Worm (Caenorhabditis elegans): ENCODE results near the gene ssq-2.

The ssq-2 gene

DNA sequence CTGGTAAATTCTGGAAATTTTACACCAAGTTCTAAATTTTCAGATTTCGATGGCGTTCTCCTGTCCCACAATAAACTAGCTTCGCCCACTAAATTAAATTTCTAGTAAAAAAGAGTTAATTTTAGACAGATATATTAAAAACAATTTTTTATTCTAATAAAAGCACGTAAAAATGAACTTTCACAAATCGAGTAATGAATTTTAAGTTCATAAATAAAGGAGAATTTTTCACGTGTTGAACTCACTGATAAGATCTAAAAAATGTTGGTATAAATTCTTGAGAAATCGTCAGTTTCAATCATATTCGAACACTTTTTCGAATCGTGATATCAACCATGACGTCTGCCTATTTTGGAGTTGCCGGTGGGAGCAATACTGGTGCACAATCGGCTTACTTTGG is at the start of gene ssq-2:
Gene ssq-2 (plus strand): TSS at position 301 of the 400 bp plus-strand sequence.
- TF ChIP-seq nhr-12 (tag; optimal IDR thresholded peaks at IDR 0.05) = no peak
- no peak for TF ChIP-seq nhr-2 (tag; optimal IDR thresholded peaks at IDR 0.05)
- no peak for TF ChIP-seq lin-13 (tag; optimal IDR thresholded peaks at IDR 0.05)
- no peak for TF ChIP-seq lin-32 (GFP tag; optimal IDR thresholded peaks at IDR 0.05)
- TF ChIP-seq cnd-1 (tag; optimal IDR thresholded peaks at IDR 0.05) = no peak
- no peak for TF ChIP-seq mep-1 (tag; optimal IDR thresholded peaks at IDR 0.05)
- no peak for TF ChIP-seq ceh-43 (GFP tag; optimal IDR thresholded peaks at IDR 0.05)
- TF ChIP-seq elt-3 (tag; optimal IDR thresholded peaks at IDR 0.05) = no peak
- TF ChIP-seq ces-1 (GFP tag; optimal IDR thresholded peaks at IDR 0.05) = no peak
- TF ChIP-seq lsy-2 (tag; optimal IDR thresholded peaks at IDR 0.05) = no peak
- no peak for TF ChIP-seq sem-2 (GFP tag; optimal IDR thresholded peaks at IDR 0.05)
- TF ChIP-seq unc-120 (tag; optimal IDR thresholded peaks at IDR 0.05; ENCODE audit: poor library complexity, severe bottlenecking) = no peak
- TF ChIP-seq pha-4 (tag; optimal IDR thresholded peaks at IDR 0.05) = no peak
- no peak for TF ChIP-seq blmp-1 (tag; optimal IDR thresholded peaks at IDR 0.05)
- TF ChIP-seq sptf-1 (tag; optimal IDR thresholded peaks at IDR 0.05) = no peak

ce11 chrIV:4953887-4954286 is 42.1 kb upstream of the ssq-2 start, which contains the start of gene str-163:
str-163 (plus strand) TSS chrIV:4954187.
- TF ChIP-seq zip-8 (tag; optimal IDR thresholded peaks at IDR 0.05) = no peak
- no peak for TF ChIP-seq nhr-237 (tag; optimal IDR thresholded peaks at IDR 0.05)
- TF ChIP-seq nhr-76 (tag; optimal IDR thresholded peaks at IDR 0.05) = no peak

ce11 chrIV:4960623-4961022 is 35.3 kb upstream of the ssq-2 start, which contains the start of gene str-164:
str-164 (plus strand) TSS chrIV:4960735.
- TF ChIP-seq lin-32 (GFP tag; optimal IDR thresholded peaks at IDR 0.05) (no peak), lin-13 (tag; optimal IDR thresholded peaks at IDR 0.05) (no peak), tbx-8 (GFP tag; optimal IDR thresholded peaks at IDR 0.05) (no peak), mab-5 (tag; optimal IDR thresholded peaks at IDR 0.05) (no peak), mep-1 (tag; optimal IDR thresholded peaks at IDR 0.05) (no peak), elt-1 (tag; optimal IDR thresholded peaks at IDR 0.05; ENCODE audit: borderline replicate concordance, insufficient read depth) (no peak), unc-39 (tag; optimal IDR thresholded peaks at IDR 0.05) (no peak), mls-2 (tag; optimal IDR thresholded peaks at IDR 0.05) (no peak), ztf-11 (tag; optimal IDR thresholded peaks at IDR 0.05) (no peak), zip-8 (tag; optimal IDR thresholded peaks at IDR 0.05) (no peak), unc-120 (tag; optimal IDR thresholded peaks at IDR 0.05; ENCODE audit: poor library complexity, severe bottlenecking) (no peak)

DNA sequence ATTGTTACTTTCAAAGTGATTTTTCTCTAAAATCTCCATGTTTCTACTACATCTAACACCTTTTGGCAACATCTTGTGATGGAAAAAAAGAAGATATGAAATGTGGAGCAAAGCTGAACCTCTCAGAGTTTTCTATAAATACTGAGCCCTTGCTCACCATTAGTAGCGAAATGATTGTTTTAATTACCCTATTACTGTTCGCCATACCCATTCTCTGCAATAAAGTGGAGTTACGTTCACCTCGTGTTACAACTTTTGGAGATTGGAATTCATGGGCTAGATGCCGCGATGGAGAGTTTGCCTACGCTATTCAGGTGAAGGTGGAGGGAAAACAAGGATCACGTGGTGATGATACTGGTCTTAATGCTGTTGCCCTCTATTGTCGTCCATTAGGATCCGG is 32.1 kb upstream of the ssq-2 start, which contains the start of gene txt-3:
Gene txt-3 (plus strand): TSS at position 125 of the 400 bp plus-strand sequence.
- TF ChIP-seq blmp-1 (tag; optimal IDR thresholded peaks at IDR 0.05) = no peak
- no peak for TF ChIP-seq nhr-2 (tag; optimal IDR thresholded peaks at IDR 0.05)
- TF ChIP-seq bed-3 (GFP tag; optimal IDR thresholded peaks at IDR 0.05) = no peak
- TF ChIP-seq lsy-2 (tag; optimal IDR thresholded peaks at IDR 0.05) = no peak
- no peak for TF ChIP-seq flh-1 (GFP tag; optimal IDR thresholded peaks at IDR 0.05)
- TF ChIP-seq lin-13 (tag; optimal IDR thresholded peaks at IDR 0.05) = no peak
- TF ChIP-seq unc-39 (tag; optimal IDR thresholded peaks at IDR 0.05) = no peak

DNA sequence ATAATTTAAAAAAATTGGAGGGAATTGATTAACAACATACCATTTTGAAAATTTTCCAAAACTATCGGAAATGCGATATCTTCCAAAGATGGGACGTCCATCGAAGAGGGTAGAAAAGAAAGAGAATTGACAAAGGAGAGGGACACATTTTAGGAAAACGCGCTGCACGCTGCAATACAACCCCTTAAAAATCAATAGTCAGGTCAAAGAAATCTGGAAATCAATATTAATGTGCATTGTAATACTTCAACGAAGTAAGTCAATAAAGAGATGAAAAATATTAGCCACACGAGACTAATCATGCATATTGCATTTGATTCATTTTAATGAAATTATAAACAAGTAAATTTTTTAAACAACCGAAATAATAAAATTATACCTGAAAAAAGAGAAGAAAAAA is 26.5 kb upstream of the ssq-2 start, which contains the start of gene Y9C9A.13:
Gene Y9C9A.13 (minus strand): TSS at position 101 of the 400 bp plus-strand sequence.
- TF ChIP-seq blmp-1 (tag; optimal IDR thresholded peaks at IDR 0.05) (no peak), sem-2 (GFP tag; optimal IDR thresholded peaks at IDR 0.05) (no peak), nhr-28 (tag; optimal IDR thresholded peaks at IDR 0.05) (no peak), pha-4 (tag; optimal IDR thresholded peaks at IDR 0.05) (no peak), nhr-237 (tag; optimal IDR thresholded peaks at IDR 0.05) (no peak)

DNA sequence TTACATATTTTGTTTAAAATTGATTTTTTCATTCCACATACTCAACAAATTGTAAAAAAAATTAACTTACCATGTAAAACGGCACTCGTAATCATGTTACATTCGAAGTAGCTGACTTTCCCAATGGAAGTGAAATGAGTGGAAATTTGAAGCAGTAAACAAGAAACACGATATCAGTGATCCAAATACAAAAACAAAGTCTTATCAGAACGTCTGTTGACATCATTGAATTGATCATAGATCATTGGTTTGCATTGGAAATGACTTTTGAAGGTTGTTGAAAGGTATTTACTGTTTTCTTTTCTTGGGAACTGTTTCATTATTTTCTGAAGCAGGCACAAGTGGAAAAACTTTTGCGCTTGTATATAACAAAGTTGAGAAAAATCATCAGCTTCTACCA is 19.9 kb upstream of the ssq-2 start, which contains the start of gene Y9C9A.16:
Gene Y9C9A.16 (minus strand): TSS at position 131 of the 400 bp plus-strand sequence.
- no peak for TF ChIP-seq sptf-1 (tag; optimal IDR thresholded peaks at IDR 0.05)

DNA sequence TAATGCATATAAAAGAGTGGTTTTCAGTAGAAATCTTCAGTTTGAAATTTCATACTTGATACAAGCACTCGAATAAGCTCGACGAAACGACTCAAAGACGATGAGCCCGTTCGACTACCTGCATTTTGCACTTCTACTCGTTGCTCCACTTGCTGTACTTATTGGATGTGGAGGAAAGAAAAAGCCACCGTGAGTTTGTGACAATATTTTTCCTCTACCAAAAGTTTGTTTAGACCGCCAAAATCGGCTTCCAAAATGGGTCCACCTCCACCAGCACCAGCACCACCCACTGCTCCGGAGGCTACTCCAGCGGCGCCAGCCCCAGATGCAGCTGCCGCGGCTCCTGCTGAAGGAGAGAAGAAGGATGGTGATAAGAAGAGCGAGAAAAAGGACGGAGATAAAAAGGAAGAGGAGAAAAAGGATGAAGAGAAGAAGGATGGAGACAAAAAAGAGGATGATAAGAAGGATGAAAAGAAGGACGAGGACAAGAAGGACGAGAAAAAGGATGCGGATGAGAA is 18.7 kb upstream of the ssq-2 start, which contains the start of gene E03H12.5:
Gene E03H12.5 (plus strand): TSS at position 51 of the 518 bp plus-strand sequence.
- TF ChIP-seq zip-8 (tag; optimal IDR thresholded peaks at IDR 0.05) (no peak), nhr-28 (tag; optimal IDR thresholded peaks at IDR 0.05) (no peak), nhr-12 (tag; optimal IDR thresholded peaks at IDR 0.05) (no peak), unc-62 (GFP tag; optimal IDR thresholded peaks at IDR 0.05) (no peak), ces-1 (GFP tag; optimal IDR thresholded peaks at IDR 0.05) (no peak)

Measured in whole organism, mixed stage, embryonic.